Fruit fly (Drosophila melanogaster) ovary, adult (tissue): Measurements from ENCODE around the gene CG42685.
"Not testable (repeated sequence)": the region's sequence is repeated elsewhere in the genome, so short reads cannot be mapped to it uniquely, and the experiment has no call there.

ENCODE experiments used
- CG17801 ChIP-seq: fragments of 200-800 bp; optimal IDR thresholded peaks from 2 replicates; lab custom pipeline; 2019; ENCODE audit warnings: missing biosample characterization, mild to moderate bottlenecking, missing genetic modification characterization, moderate library complexity; ENCODE audit not compliant: partially characterized antibody

CG42685 gene

DNA sequence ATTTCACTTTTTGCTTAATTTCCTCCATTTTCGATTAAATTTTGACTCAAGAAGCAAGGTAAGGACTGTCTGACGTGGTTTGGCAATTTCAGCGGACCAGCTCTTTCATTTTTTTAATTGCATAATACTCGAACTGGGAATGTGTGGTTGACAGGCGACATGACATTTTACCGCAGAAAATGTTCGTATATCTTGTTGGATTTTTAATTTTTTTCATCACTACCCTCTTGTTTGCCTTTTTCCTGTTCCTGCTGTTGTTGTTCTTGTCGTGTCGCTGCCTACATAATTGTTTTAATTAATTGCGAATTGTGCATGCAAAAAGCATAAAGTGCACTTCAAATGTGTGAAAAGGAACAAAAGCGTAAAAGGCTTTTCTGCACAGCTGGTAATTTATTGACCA, at the start of gene CG42685:
TSS of gene CG42685 (minus strand) at position 101 of the 400 bp plus-strand sequence.
- no peak for TF ChIP-seq CG17801 (GFP tag; lab: Kevin White, UChicago)

DNA sequence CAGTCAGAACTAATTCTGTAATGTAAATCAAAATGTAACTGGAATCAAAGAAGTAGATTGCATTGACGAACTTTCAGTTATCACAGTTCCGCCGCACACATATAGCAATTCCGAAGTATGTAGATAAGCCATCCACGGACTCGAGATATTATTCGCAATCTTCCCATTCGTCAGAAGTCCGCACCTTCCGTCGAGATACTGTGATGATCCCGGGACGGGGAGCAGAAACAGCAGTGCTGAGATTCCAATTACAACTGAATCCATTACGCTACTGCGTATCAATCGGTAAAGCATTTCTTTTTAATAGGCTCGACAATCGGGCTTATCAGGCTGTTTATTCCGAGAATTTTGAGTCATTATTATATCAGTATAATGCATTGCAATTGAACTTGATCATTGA, 44.7 kb upstream of the CG42685 start, which contains the start of gene CG4650:
TSS of gene CG4650 (minus strand) at position 269 of the 400 bp plus-strand sequence.
- no peak for TF ChIP-seq CG17801 (GFP tag; lab: Kevin White, UChicago)

DNA sequence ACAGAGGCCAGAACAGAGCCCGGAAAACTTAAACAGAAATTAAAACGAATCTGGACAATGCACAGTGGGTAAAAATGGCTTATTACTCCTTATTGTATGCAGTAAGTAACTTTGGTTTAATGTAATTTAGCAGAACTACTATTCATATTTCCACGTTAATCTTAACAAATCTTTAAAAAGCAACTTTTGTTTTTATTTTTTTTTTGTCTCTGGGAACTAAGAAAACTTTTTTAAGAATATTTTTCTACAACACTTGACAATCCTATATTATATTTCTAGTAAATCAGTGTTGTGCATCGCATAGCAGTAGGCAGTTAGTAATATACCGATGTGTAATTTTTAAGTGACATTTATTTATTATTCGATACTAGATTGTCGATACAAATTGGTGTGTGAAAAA, 35.6 kb upstream of the CG42685 start, which contains the start of gene CG4701:
TSS of gene CG4701 (plus strand) at position 301 of the 400 bp plus-strand sequence.
- TF ChIP-seq CG17801 (GFP tag; lab: Kevin White, UChicago), result no peak

DNA sequence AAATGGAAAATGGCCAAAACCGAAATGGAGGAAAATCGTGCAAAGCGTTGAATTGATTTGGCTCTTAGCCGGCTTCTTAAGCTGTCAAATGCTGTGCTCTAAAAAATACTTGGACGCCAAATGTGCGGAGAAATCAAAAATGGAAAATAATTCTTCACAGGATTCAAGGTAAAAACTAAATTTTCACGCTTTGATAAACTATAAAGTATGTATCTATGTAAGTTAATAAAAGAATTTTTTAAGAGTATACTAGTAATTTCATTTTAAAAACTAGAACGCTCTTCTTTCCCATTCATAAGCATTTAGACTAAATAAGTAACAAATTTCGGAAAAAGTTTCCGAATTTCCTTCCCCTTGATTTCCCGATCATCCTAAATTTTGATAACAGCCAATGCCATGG, 32.5 kb upstream of the CG42685 start, which contains the start of gene CSN1a:
TSS of gene CSN1a (plus strand) at position 301 of the 400 bp plus-strand sequence.
- TF ChIP-seq CG17801 (GFP tag; lab: Kevin White, UChicago), result no peak

DNA sequence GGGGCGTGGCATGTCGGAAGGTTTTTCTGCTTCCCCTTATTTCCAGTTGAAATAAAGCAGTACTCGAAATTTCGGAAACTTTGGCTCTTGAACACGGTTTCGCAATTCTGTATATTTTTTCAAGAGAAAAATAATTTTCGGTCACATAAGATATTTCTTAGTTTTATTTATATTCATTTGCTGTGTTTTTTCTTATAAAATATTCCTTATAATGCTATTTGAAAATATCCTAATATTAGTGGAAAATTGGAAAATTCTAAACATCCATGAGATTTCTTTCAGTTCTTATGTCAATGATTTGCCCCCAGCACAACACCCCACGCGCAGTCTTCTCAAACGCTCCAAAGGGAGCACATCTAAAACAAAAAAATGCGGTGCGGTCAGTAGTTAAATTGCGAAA, 30.5 kb upstream of the CG42685 start, which contains the start of gene CG4691:
TSS of gene CG4691 (plus strand) at position 301 of the 400 bp plus-strand sequence.
- no peak for TF ChIP-seq CG17801 (GFP tag; lab: Kevin White, UChicago)

DNA sequence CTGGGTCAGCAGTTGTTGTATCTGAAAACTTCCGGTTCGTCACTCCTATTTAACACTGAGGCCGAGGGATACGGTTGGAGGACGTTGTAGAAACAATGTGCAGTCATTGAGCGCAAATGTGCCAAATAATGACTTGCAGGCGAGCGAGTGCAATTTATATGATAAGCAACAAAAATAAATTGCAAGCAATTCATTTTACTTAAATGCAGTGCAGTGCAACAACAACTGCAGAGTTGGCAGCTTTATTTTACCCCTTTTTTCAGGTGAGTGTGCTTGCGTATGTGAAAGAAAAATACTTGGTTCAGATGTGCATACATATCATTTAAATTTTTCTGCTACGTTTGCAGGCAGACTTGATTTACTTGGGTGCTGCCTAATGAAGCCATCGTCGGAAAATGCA, 16.1 kb upstream of the CG42685 start:
- TF ChIP-seq CG17801 (GFP tag; lab: Kevin White, UChicago), result no peak

DNA sequence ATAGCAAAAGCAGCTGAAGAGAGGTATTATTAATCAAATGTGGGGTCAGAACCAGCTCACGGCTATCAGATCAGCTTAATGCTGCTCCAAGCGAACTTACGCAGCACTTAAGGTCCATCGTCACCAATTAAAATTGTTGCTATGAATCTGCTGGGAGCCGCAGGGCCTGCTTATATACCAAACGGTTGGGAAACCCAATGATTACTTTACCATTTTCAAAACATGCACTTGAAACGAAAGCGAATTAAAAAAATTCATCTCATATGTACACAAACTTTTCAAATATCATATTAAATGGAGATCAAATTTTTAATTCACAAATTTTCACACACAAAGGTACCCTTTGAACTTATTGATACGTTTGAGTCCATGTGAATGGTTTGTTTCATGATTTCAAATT, 15.1 kb upstream of the CG42685 start, which contains the start of gene CG42587:
TSS of gene CG42587 (minus strand) at position 143 of the 400 bp plus-strand sequence.
- TF ChIP-seq CG17801 (GFP tag; lab: Kevin White, UChicago), result no peak

DNA sequence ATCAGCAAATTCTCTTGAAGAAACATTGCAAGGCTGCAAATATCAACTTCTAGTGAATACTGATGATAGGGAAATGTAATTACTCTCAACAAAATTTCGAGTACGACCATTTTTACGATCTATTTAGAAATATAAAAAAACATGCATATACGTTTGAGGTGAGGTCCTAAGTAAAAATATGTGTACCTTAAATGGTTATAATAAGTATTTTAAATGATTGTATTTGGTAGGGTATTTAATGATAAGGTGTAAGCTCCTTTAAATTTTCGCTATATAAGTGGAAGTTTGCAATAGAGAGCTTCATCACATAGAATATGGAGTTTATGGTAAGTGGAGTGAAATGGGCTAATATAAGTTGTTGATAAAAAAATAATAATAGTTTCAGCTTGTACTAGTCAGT, 14.1 kb upstream of the CG42685 start, which contains the start of gene CG42681:
TSS of gene CG42681 (plus strand) at position 301 of the 400 bp plus-strand sequence.
- TF ChIP-seq CG17801 (GFP tag; lab: Kevin White, UChicago), result no peak

DNA sequence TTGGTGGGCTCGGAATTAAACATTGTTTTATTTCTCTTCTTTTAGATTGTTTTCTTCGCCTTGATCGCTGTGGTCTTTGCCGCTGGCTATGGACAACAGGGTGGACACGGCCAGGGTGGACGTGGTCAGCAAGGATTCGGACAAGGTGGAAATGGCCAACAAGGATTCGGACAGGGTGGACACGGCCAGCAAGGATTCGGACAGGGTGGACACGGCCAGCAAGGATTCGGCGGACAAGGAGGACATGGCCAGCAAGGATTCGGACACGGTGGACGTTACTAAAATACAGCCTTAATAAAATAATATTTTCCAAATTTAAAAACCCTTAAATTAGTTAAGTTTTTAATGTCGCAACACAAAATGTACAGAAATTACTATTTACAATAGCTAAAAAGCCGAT, 13.4 kb upstream of the CG42685 start:
- TF ChIP-seq CG17801 (GFP tag; lab: Kevin White, UChicago), result no peak

DNA sequence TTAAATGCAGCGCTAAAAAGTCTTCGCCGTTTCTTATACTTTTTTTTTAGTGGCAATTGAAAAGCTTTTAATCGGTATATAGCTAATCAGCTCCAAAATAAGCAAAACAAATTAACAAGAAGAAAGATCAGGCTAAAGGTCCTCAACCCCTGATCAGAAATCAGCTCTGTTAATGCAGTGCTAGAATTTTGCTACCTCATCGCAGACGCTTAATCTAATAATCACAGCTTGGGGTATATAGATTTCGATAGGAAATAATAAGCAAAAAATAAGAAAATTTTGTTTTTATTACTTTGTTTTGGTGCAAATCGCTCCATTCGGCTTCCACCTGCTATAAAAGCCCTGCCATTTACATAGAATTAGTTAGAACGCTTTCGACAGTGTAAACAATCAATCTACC, 12.9 kb upstream of the CG42685 start, which contains the start of gene CG34166:
TSS of gene CG34166 (plus strand) at position 301 of the 400 bp plus-strand sequence.
- TF ChIP-seq CG17801 (GFP tag; lab: Kevin White, UChicago), result not testable (repeated sequence)

DNA sequence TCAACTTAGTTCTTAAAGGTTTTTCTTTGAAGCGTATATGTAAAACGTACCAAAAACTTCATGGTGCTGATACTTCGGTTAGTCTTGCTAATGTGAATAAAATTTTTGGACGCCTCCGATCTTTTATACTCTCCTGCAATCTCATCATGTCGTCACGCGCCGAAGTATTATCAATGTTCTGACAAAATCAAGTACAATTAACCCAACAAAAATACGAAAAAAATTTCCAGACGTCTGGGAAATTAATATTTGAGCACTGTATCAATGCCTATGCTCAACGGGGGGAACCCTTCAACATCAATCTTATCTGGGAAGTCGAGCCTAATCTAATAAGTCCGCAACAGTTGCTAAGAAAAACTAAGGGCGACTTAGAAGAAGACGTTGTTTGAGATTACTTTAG, 11.8 kb upstream of the CG42685 start, which contains the start of gene CG42586:
TSS of gene CG42586 (minus strand) at position 101 of the 400 bp plus-strand sequence.
- not testable (repeated sequence) for TF ChIP-seq CG17801 (GFP tag; lab: Kevin White, UChicago)

DNA sequence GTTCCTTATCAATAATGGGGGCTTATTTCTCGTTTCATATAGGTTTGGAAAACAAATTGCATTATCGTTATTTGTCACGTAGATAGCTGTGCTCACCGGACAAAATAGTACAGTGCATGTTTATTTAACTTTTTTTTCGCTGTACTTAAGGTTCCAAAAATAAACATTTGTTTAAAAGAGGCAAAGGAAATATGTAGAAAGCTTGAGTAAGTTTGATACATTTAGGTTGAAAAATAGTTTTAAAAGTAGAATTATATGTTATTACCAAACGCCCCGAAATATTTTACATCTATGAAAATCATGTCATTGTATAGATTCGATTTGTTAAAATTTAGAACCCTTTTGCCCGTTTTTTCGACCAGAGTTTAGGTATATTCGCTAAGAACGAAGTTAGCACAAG, 9.6 kb upstream of the CG42685 start, which contains the start of gene CG42585:
TSS of gene CG42585 (plus strand) at position 301 of the 400 bp plus-strand sequence.
- TF ChIP-seq CG17801 (GFP tag; lab: Kevin White, UChicago), result not testable (repeated sequence)

DNA sequence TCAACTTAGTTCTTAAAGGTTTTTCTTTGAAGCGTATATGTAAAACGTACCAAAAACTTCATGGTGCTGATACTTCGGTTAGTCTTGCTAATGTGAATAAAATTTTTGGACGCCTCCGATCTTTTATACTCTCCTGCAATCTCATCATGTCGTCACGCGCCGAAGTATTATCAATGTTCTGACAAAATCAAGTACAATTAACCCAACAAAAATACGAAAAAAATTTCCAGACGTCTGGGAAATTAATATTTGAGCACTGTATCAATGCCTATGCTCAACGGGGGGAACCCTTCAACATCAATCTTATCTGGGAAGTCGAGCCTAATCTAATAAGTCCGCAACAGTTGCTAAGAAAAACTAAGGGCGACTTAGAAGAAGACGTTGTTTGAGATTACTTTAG, 7.7 kb upstream of the CG42685 start, which contains the start of gene CG31775:
TSS of gene CG31775 (minus strand) at position 101 of the 400 bp plus-strand sequence.
- TF ChIP-seq CG17801 (GFP tag; lab: Kevin White, UChicago), result not testable (repeated sequence)

DNA sequence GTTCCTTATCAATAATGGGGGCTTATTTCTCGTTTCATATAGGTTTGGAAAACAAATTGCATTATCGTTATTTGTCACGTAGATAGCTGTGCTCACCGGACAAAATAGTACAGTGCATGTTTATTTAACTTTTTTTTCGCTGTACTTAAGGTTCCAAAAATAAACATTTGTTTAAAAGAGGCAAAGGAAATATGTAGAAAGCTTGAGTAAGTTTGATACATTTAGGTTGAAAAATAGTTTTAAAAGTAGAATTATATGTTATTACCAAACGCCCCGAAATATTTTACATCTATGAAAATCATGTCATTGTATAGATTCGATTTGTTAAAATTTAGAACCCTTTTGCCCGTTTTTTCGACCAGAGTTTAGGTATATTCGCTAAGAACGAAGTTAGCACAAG, 5.6 kb upstream of the CG42685 start, which contains the start of gene CG31835:
TSS of gene CG31835 (plus strand) at position 301 of the 400 bp plus-strand sequence.
- not testable (repeated sequence) for TF ChIP-seq CG17801 (GFP tag; lab: Kevin White, UChicago)

DNA sequence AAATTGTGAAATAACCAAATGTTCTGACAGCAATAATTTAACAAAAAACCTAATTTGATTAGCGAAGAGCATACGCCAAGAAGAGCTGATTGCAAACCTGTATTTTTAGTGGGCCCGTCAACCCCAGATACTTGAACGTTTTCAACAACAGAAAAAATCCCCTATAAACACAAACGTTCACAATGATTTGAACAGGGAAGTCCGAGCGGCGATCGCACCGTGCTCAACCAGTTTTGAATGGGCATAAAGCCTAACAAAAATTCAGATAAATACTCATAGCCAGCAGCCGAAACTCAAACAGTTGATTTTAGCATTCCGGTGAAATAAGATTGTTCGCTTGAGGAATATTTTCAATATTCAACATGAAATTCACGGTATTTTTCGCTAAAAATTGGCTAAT, 16.5 kb downstream of the CG42685 start, which contains the start of gene CG34165:
TSS of gene CG34165 (plus strand) at position 284 of the 400 bp plus-strand sequence.
- TF ChIP-seq CG17801 (GFP tag; lab: Kevin White, UChicago), result no peak

DNA sequence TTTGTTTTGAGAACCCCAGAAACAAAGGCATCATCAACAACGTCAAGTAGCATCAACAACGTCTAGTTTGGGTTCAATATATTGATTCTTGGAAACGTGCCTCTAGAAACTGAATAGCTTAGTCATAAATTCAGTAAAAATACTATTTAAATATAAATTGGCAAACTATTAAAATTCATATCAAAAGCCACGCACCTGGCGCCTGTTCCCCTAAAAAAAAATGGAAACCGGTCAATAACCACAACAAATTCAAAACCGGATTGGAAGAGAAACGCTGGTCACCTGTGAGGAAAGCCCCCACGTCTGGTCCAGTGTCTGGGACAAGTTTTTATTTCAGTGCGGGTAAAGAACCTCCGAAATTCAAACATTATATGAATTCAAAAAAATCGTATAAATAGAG, 17.7 kb downstream of the CG42685 start, which contains the start of gene CG15282:
TSS of gene CG15282 (plus strand) at position 227 of the 400 bp plus-strand sequence.
- TF ChIP-seq CG17801 (GFP tag; lab: Kevin White, UChicago), result no peak
